Worm (Caenorhabditis elegans) whole organism, midembryonic: Measurements from ENCODE around the gene dlc-1.

ENCODE experiments used
- T22C8.4 ChIP-seq: fragments of 200-800 bp; sonication (Bioruptor generic); IDR thresholded peaks from 2 replicates; pipeline ENCODE4 v1.3.6; 2022; ENCODE audit warnings: missing genetic modification characterization, missing compliant biosample characterization
- cog-1 ChIP-seq: sonication (generic microtip); optimal IDR thresholded peaks from 2 replicates; lab custom pipeline; 2016; ENCODE audit warnings: missing genetic modification characterization, missing compliant biosample characterization
- flt-1 ChIP-seq: fragments of 200-800 bp; sonication (Bioruptor generic); IDR thresholded peaks from 2 replicates; pipeline ENCODE4 v1.3.6; 2022; ENCODE audit warnings: missing genetic modification characterization, missing compliant biosample characterization
- klf-2 ChIP-seq: fragments of 200-800 bp; sonication (Bioruptor generic); conservative IDR thresholded peaks from 2 replicates; pipeline ENCODE4 v1.3.6; 2022; ENCODE audit warnings: missing genetic modification reagents, missing genetic modification characterization, missing compliant biosample characterization
- med-1 ChIP-seq: sonication (generic microtip); optimal IDR thresholded peaks from 2 replicates; lab custom pipeline; 2017; ENCODE audit warnings: missing genetic modification characterization, mild to moderate bottlenecking, missing compliant biosample characterization, antibody characterized with exemption, missing genetic modification reagents; ENCODE audit not compliant: insufficient read depth
- ref-1 ChIP-seq: fragments of 200-800 bp; sonication (Bioruptor generic); conservative IDR thresholded peaks from 2 replicates; pipeline ENCODE4 v1.3.6; 2022; ENCODE audit warnings: missing genetic modification reagents, missing genetic modification characterization, missing compliant biosample characterization
- tab-1 ChIP-seq: fragments of 200-800 bp; sonication (Bioruptor generic); IDR thresholded peaks from 2 replicates; pipeline ENCODE4 v1.3.6; 2022; ENCODE audit warnings: missing genetic modification characterization, missing compliant biosample characterization
- ztf-23 ChIP-seq: fragments of 200-800 bp; sonication (Bioruptor generic); IDR thresholded peaks from 2 replicates; pipeline ENCODE4 v1.3.6; 2022; ENCODE audit warnings: missing genetic modification reagents, missing genetic modification characterization, missing compliant biosample characterization
- ztf-29 ChIP-seq: fragments of 200-800 bp; sonication (Bioruptor generic); IDR thresholded peaks from 2 replicates; pipeline ENCODE4 v1.3.6; 2022; ENCODE audit warnings: missing genetic modification reagents, missing genetic modification characterization, missing compliant biosample characterization

dlc-1 gene

ce11 chrIII:6464113-6464571 is 563 bp upstream of the dlc-1 start:
- peak; percentile 52; the same call in 1 of the 2 replicates for TF ChIP-seq ztf-29 (GFP tag; lab: Robert Waterston, UW)
- 0 out of 2 replicates have a peak, but pooled peaks have one; percentile 6 for TF ChIP-seq ztf-23 (GFP tag; lab: Robert Waterston, UW)
- TF ChIP-seq tab-1 = no peak
- TF ChIP-seq cog-1 = no peak
- TF ChIP-seq med-1 (GFP tag; lab: Kevin White, UChicago) = no peak

- TF ChIP-seq ztf-29 (GFP tag; lab: Robert Waterston, UW) = no peak
- no peak for TF ChIP-seq cog-1
- TF ChIP-seq ztf-23 (GFP tag; lab: Robert Waterston, UW) = no peak
- no peak for TF ChIP-seq tab-1
- no peak for TF ChIP-seq klf-2
- no peak for TF ChIP-seq flt-1
- TF ChIP-seq ref-1 (GFP tag; lab: Robert Waterston, UW) = no peak
These were observed 969 bp downstream of the dlc-1 start, which contains the start of gene T26A5.8 for ce11 chrIII:6462610-6463009. TSS of gene T26A5.8 (minus strand) at chrIII:6462856.

- TF ChIP-seq flt-1 (no peak), klf-2 (no peak), ref-1 (GFP tag; lab: Robert Waterston, UW) (no peak), ztf-29 (GFP tag; lab: Robert Waterston, UW) (no peak), ztf-23 (GFP tag; lab: Robert Waterston, UW) (no peak), tab-1 (no peak), T22C8.4 (no peak)
These were observed 3.8 kb downstream of the dlc-1 start, which contains the start of gene algn-1 for ce11 chrIII:6459820-6460219. TSS of gene algn-1 (plus strand) at chrIII:6460120.

- TF ChIP-seq klf-2 = no peak
- TF ChIP-seq cog-1 = no peak
- no peak for TF ChIP-seq T22C8.4
- TF ChIP-seq ztf-29 (GFP tag; lab: Robert Waterston, UW) = no peak
- TF ChIP-seq med-1 (GFP tag; lab: Kevin White, UChicago) = no peak
- no peak for TF ChIP-seq ref-1 (GFP tag; lab: Robert Waterston, UW)
- no peak for TF ChIP-seq tab-1
- no peak for TF ChIP-seq flt-1
- no peak for TF ChIP-seq ztf-23 (GFP tag; lab: Robert Waterston, UW)
These were observed 9.4 kb downstream of the dlc-1 start, which contains the start of gene jhdm-1 for ce11 chrIII:6454183-6454582. TSS of gene jhdm-1 (plus strand) at chrIII:6454483.

ce11 chrIII:6453665-6454064 is 9.9 kb downstream of the dlc-1 start:
- TF ChIP-seq T22C8.4 (0 out of 2 replicates have a peak, but pooled peaks have one; percentile 36), ref-1 (GFP tag; lab: Robert Waterston, UW) (0 out of 2 replicates have a peak, but pooled peaks have one; percentile 34), ztf-23 (GFP tag; lab: Robert Waterston, UW) (peak; percentile 85), klf-2 (no peak), cog-1 (peak; percentile 74), tab-1 (peak; percentile 62; the same call in 1 of the 2 replicates), med-1 (GFP tag; lab: Kevin White, UChicago) (peak; percentile 35), ztf-29 (GFP tag; lab: Robert Waterston, UW) (peak; percentile 74), flt-1 (peak; percentile 74)

ce11 chrIII:6452683-6453082 is 10.9 kb downstream of the dlc-1 start:
- TF ChIP-seq med-1 (GFP tag; lab: Kevin White, UChicago) (no peak), ztf-29 (GFP tag; lab: Robert Waterston, UW) (no peak), flt-1 (no peak), cog-1 (no peak)

- TF ChIP-seq cog-1 (no peak), tab-1 (no peak), klf-2 (no peak), ztf-23 (GFP tag; lab: Robert Waterston, UW) (no peak), ref-1 (GFP tag; lab: Robert Waterston, UW) (no peak), med-1 (GFP tag; lab: Kevin White, UChicago) (no peak), T22C8.4 (no peak), flt-1 (no peak), ztf-29 (GFP tag; lab: Robert Waterston, UW) (no peak)
These were observed 11.3 kb downstream of the dlc-1 start, which contains the start of gene set-1 for ce11 chrIII:6452278-6452677. TSS of gene set-1 (minus strand) at chrIII:6452378.

ce11 chrIII:6450596-6450995 is 13.0 kb downstream of the dlc-1 start, which contains the start of gene T26A5.6:
TSS of gene T26A5.6 (minus strand) at chrIII:6450696.
- TF ChIP-seq flt-1 = no peak

ce11 chrIII:6449854-6450253 is 13.7 kb downstream of the dlc-1 start:
- TF ChIP-seq klf-2 (no peak), T22C8.4 (no peak), tab-1 (no peak), med-1 (GFP tag; lab: Kevin White, UChicago) (no peak), ref-1 (GFP tag; lab: Robert Waterston, UW) (no peak), ztf-23 (GFP tag; lab: Robert Waterston, UW) (no peak), flt-1 (no peak), ztf-29 (GFP tag; lab: Robert Waterston, UW) (no peak), cog-1 (no peak)

- TF ChIP-seq ztf-29 (GFP tag; lab: Robert Waterston, UW) (no peak), tab-1 (no peak), flt-1 (no peak), ztf-23 (GFP tag; lab: Robert Waterston, UW) (0 out of 2 replicates have a peak, but pooled peaks have one; percentile 13)
These were observed 16.1 kb downstream of the dlc-1 start for ce11 chrIII:6447521-6447920.

- no peak for TF ChIP-seq klf-2
- no peak for TF ChIP-seq ztf-29 (GFP tag; lab: Robert Waterston, UW)
- no peak for TF ChIP-seq tab-1
- no peak for TF ChIP-seq ref-1 (GFP tag; lab: Robert Waterston, UW)
- no peak for TF ChIP-seq ztf-23 (GFP tag; lab: Robert Waterston, UW)
- TF ChIP-seq T22C8.4 = no peak
- no peak for TF ChIP-seq med-1 (GFP tag; lab: Kevin White, UChicago)
- no peak for TF ChIP-seq cog-1
- no peak for TF ChIP-seq flt-1
These were observed 16.8 kb downstream of the dlc-1 start, which contains the start of gene let-721 for ce11 chrIII:6446807-6447206. TSS of gene let-721 (minus strand) at chrIII:6446907.
